Fruit fly (Drosophila melanogaster): ENCODE results near the gene hbt.
A peak's percentile ranks its signal among the peaks of the same experiment; 100 is the strongest.

The hbt gene

DNA sequence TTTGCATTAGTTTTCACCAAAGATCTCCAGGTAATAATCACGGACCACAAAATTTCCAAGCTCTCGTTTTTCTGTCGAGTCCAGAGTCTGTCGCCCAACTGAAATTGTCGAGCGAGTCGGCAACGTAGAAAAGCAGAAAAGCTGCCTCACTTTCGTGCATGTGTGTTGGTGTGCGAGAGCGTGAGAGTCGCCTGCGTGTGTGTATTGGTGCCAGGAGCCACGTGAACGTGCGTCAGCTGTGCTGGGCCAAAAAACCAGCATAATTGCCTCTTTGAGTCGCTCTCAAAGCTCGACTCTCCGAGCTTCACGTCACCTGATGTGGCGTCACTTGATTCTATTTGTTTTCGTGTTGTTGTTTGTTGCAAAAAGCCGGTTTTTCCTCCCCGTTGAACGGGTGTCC is at the start of gene hbt:
Gene hbt, minus strand, starts transcription at position 101 of the 400 bp plus-strand sequence.
- TF ChIP-seq cic (GFP tag; optimal IDR thresholded peaks at IDR 0.05) (no peak), tj (GFP tag; optimal IDR thresholded peaks at IDR 0.05) (no peak), CG12768 (GFP tag; optimal IDR thresholded peaks at IDR 0.05) (no peak), cnc (optimal IDR thresholded peaks at IDR 0.05) (no peak), pad (GFP tag; optimal IDR thresholded peaks at IDR 0.05) (no peak), Hr96 (GFP tag; optimal IDR thresholded peaks at IDR 0.05) (no peak), bab1 (GFP tag; optimal IDR thresholded peaks at IDR 0.05) (no peak), toe (GFP tag; optimal IDR thresholded peaks at IDR 0.05) (no peak), CG14711 (tag; optimal IDR thresholded peaks at IDR 0.05) (no peak), Clk (GFP tag; optimal IDR thresholded peaks at IDR 0.05) (no peak), ovo (GFP tag; optimal IDR thresholded peaks at IDR 0.05) (no peak), CG1620 (GFP tag; optimal IDR thresholded peaks at IDR 0.05) (no peak)

dm6 chr2L:13378488-13378964 is 47.6 kb upstream of the hbt start, which contains the start of the genes CG9302 and beta'COP:
Gene CG9302, minus strand, starts transcription at chr2L:13378538.
Gene beta'COP, plus strand, starts transcription at chr2L:13378902.
- TF ChIP-seq CG33017 (tag; optimal IDR thresholded peaks at IDR 0.05) (peak; percentile 70), Hr96 (GFP tag; optimal IDR thresholded peaks at IDR 0.05) (no peak), CG11617 (GFP tag; optimal IDR thresholded peaks at IDR 0.05) (peak; percentile 89), Mnt (GFP tag; optimal IDR thresholded peaks at IDR 0.05) (peak; percentile 69), CG12768 (GFP tag; optimal IDR thresholded peaks at IDR 0.05) (peak; percentile 80), ovo (GFP tag; optimal IDR thresholded peaks at IDR 0.05) (peak; percentile 74), cnc (optimal IDR thresholded peaks at IDR 0.05) (no peak), Clk (GFP tag; optimal IDR thresholded peaks at IDR 0.05) (peak; percentile 69), toe (GFP tag; optimal IDR thresholded peaks at IDR 0.05) (no peak), CG1620 (GFP tag; optimal IDR thresholded peaks at IDR 0.05) (peak; percentile 82), bab1 (GFP tag; optimal IDR thresholded peaks at IDR 0.05) (peak; percentile 83), CG7045 (GFP tag; optimal IDR thresholded peaks at IDR 0.05) (peak; percentile 72), kay (GFP tag; ENCODE audit: borderline replicate concordance) (no peak), CG7101 (tag; optimal IDR thresholded peaks at IDR 0.05) (peak; percentile 78), cic (GFP tag; optimal IDR thresholded peaks at IDR 0.05) (peak; percentile 35), CG14711 (tag; optimal IDR thresholded peaks at IDR 0.05) (peak; percentile 97), tj (GFP tag; optimal IDR thresholded peaks at IDR 0.05) (peak; percentile 64), CG5204 (GFP tag; optimal IDR thresholded peaks at IDR 0.05) (no peak), pad (GFP tag; optimal IDR thresholded peaks at IDR 0.05) (peak; percentile 70), Crg-1 (GFP tag; optimal IDR thresholded peaks at IDR 0.05) (peak; percentile 49)

DNA sequence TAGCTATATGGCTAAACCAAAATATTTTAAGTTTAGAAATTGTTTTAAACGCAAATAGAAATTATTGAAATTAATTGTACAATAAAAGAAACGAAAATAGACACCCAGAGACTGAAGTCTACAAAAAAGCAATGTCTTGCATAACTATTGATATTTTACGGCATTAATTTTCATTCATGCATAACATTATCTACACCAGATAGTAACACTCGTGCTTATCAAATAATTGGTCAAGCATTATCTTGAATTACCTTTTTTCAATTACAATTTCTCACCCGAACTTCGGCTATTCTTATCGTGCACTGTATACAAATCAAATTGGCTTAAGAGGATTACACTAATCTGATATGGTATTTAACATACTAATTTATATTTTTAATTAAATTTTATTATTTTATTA is 45.2 kb upstream of the hbt start:
- TF ChIP-seq cnc (optimal IDR thresholded peaks at IDR 0.05) (no peak), cic (GFP tag; optimal IDR thresholded peaks at IDR 0.05) (peak; percentile 71)

DNA sequence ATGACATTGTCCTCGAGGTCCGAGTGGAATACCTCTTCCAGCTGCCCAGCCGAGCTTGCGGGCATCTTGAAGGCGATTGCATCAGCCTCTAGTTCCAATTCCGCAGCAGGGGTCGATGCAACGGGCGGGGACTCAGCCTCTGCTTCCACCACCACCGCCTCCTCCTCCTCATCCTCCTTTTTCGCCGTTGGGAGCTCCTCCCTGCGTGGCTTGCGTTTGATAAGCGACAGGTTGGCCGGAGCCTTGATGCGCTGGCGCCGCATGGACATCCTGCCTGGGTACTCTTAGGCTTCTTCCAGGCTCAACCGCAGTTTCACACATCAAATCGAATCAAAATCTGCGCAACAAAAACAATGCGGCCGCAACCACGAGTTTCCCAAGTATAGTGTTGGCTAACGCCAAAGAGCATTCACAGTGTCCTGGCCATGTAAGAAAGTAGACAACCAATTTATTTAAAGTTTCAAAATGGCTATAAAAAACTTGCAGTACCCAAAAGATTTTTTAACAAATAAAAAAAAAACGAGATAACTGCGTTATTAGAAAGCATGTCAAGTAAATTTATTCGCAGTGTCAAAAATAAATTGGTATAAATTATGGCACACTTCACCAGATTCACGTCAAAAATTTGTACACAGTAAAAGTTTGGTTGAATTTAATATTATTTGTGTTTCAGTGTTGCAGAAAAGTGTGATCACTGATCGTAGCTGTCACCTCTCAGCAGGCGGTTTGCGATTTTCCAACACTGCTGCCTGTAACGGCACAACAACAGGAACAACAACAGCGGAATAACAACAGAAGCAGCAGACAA is 42.7 kb upstream of the hbt start, which contains the start of the genes Bdp1 and CG6565:
Gene Bdp1, minus strand, starts transcription at position 456 of the 808 bp plus-strand sequence.
Gene CG6565, plus strand, starts transcription at position 585 of the 808 bp plus-strand sequence.
- peak; percentile 99 for TF ChIP-seq Hr96 (GFP tag; optimal IDR thresholded peaks at IDR 0.05)
- peak; percentile 90 for TF ChIP-seq CG14711 (tag; optimal IDR thresholded peaks at IDR 0.05)
- peak; percentile 98 for TF ChIP-seq CG5204 (GFP tag; optimal IDR thresholded peaks at IDR 0.05)
- TF ChIP-seq CG12768 (GFP tag; optimal IDR thresholded peaks at IDR 0.05), result peak; percentile 98
- peak; percentile 97 for TF ChIP-seq ovo (GFP tag; optimal IDR thresholded peaks at IDR 0.05)
- peak; percentile 96 for TF ChIP-seq bab1 (GFP tag; optimal IDR thresholded peaks at IDR 0.05)
- TF ChIP-seq tj (GFP tag; optimal IDR thresholded peaks at IDR 0.05), result peak; percentile 88
- TF ChIP-seq CG33017 (tag; optimal IDR thresholded peaks at IDR 0.05), result peak; percentile 93
- TF ChIP-seq Clk (GFP tag; optimal IDR thresholded peaks at IDR 0.05), result peak; percentile 97
- TF ChIP-seq CG1620 (GFP tag; optimal IDR thresholded peaks at IDR 0.05), result peak; percentile 99
- peak; percentile 69 for TF ChIP-seq cic (GFP tag; optimal IDR thresholded peaks at IDR 0.05)
- no peak for TF ChIP-seq cnc (optimal IDR thresholded peaks at IDR 0.05)
- peak; percentile 99 for TF ChIP-seq toe (GFP tag; optimal IDR thresholded peaks at IDR 0.05)
- no peak for TF ChIP-seq kay (GFP tag; ENCODE audit: borderline replicate concordance)
- peak; percentile 95 for TF ChIP-seq CG7045 (GFP tag; optimal IDR thresholded peaks at IDR 0.05)
- TF ChIP-seq Mnt (GFP tag; optimal IDR thresholded peaks at IDR 0.05), result peak; percentile 97
- TF ChIP-seq CG11617 (GFP tag; optimal IDR thresholded peaks at IDR 0.05), result peak; percentile 98
- peak; percentile 97 for TF ChIP-seq CG7101 (tag; optimal IDR thresholded peaks at IDR 0.05)
- TF ChIP-seq pad (GFP tag; optimal IDR thresholded peaks at IDR 0.05), result peak; percentile 94
- TF ChIP-seq Crg-1 (GFP tag; optimal IDR thresholded peaks at IDR 0.05), result peak; percentile 99

DNA sequence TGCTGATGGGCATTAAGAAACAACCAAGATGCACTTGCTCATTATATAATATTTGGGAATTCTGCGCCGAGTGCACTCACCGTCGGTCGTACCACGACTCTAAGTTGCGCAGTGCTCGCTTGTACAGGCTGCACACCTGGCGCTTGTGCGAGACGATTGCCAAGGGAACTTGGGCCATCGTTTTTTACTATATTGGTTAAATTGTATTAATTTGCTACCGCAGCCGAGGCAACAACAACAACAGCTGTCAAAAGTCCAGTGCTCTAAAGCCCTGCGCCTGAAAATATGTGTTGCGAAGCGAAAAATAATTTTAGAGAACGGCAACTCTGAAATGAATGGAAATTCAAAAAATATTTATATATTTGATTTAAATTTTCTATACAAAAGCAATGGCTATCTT is 39.8 kb upstream of the hbt start, which contains the start of gene ND-B22:
Gene ND-B22, minus strand, starts transcription at position 349 of the 400 bp plus-strand sequence.
- TF ChIP-seq Mnt (GFP tag; optimal IDR thresholded peaks at IDR 0.05) (peak; percentile 79), CG14711 (tag; optimal IDR thresholded peaks at IDR 0.05) (peak; percentile 97), pad (GFP tag; optimal IDR thresholded peaks at IDR 0.05) (peak; percentile 77), Hr96 (GFP tag; optimal IDR thresholded peaks at IDR 0.05) (peak; percentile 41), bab1 (GFP tag; optimal IDR thresholded peaks at IDR 0.05) (peak; percentile 81), toe (GFP tag; optimal IDR thresholded peaks at IDR 0.05) (peak; percentile 49), cic (GFP tag; optimal IDR thresholded peaks at IDR 0.05) (peak; percentile 36), CG12768 (GFP tag; optimal IDR thresholded peaks at IDR 0.05) (peak; percentile 84), CG33017 (tag; optimal IDR thresholded peaks at IDR 0.05) (peak; percentile 55), CG7045 (GFP tag; optimal IDR thresholded peaks at IDR 0.05) (peak; percentile 41), Crg-1 (GFP tag; optimal IDR thresholded peaks at IDR 0.05) (peak; percentile 91), cnc (optimal IDR thresholded peaks at IDR 0.05) (no peak), CG1620 (GFP tag; optimal IDR thresholded peaks at IDR 0.05) (peak; percentile 90), tj (GFP tag; optimal IDR thresholded peaks at IDR 0.05) (peak; percentile 4), Clk (GFP tag; optimal IDR thresholded peaks at IDR 0.05) (no peak), kay (GFP tag; ENCODE audit: borderline replicate concordance) (no peak), CG5204 (GFP tag; optimal IDR thresholded peaks at IDR 0.05) (peak; percentile 57), CG11617 (GFP tag; optimal IDR thresholded peaks at IDR 0.05) (peak; percentile 51), ovo (GFP tag; optimal IDR thresholded peaks at IDR 0.05) (peak; percentile 62), CG7101 (tag; optimal IDR thresholded peaks at IDR 0.05) (peak; percentile 84)
